Worm (Caenorhabditis elegans) whole organism, L1 larva: Measurements from ENCODE around the gene spp-13.

Experiments
- C16A3.4 ChIP-seq: fragments of 150-350 bp; optimal IDR thresholded peaks from 2 replicates; lab custom pipeline; 2014; ENCODE audit warnings: missing biosample characterization, missing genetic modification characterization
- aha-1 ChIP-seq: fragments of 150-350 bp; optimal IDR thresholded peaks from 2 replicates; lab custom pipeline; 2014; ENCODE audit warnings: missing biosample characterization, missing genetic modification characterization
- ama-1 ChIP-seq: fragments of 150-350 bp; optimal IDR thresholded peaks from 2 replicates; lab custom pipeline; 2014
- blmp-1 ChIP-seq: fragments of 150-350 bp; optimal IDR thresholded peaks from 2 replicates; lab custom pipeline; 2014; ENCODE audit warnings: missing biosample characterization, missing genetic modification characterization
- ceh-63 ChIP-seq: fragments of 200-800 bp; sonication (Bioruptor generic); optimal IDR thresholded peaks from 2 replicates; lab custom pipeline; 2018; ENCODE audit warnings: mild to moderate bottlenecking, missing genetic modification characterization, missing compliant biosample characterization
- ceh-8 ChIP-seq: fragments of 200-800 bp; sonication (Bioruptor generic); optimal IDR thresholded peaks from 2 replicates; lab custom pipeline; 2018; ENCODE audit warnings: mild to moderate bottlenecking, missing genetic modification characterization, moderate library complexity, missing compliant biosample characterization
- ceh-82 ChIP-seq, 3 experiments: fragments of 150-350 bp in 1 of 3; sonication (generic microtip) in 2 of 3; optimal IDR thresholded peaks; 2 replicates each; lab custom pipeline; 2014 to 2017; ENCODE audit warnings: missing biosample characterization in 3 of 3, missing genetic modification characterization in 3 of 3
- ceh-88 ChIP-seq: fragments of 200-800 bp; sonication (Bioruptor generic); IDR thresholded peaks from 2 replicates; pipeline ENCODE4 v1.3.6; 2022; ENCODE audit warnings: missing genetic modification characterization, missing compliant biosample characterization
- ces-1 ChIP-seq: fragments of 150-350 bp; optimal IDR thresholded peaks from 2 replicates; lab custom pipeline; 2014; ENCODE audit warnings: missing biosample characterization, missing genetic modification reagents, missing genetic modification characterization
- efl-1 ChIP-seq, 4 experiments: fragments of 150-350 bp; optimal IDR thresholded peaks in 3 of 4; peaks in 1 of 4; 1 replicate in 1 of 4; 2 replicates in 3 of 4; lab custom pipeline; 2014; ENCODE audit warnings: missing biosample characterization in 2 of 4, missing genetic modification characterization in 2 of 4, missing genetic modification reagents in 2 of 4
- efl-3 ChIP-seq: fragments of 200-800 bp; sonication (Bioruptor generic); optimal IDR thresholded peaks from 2 replicates; lab custom pipeline; 2018; ENCODE audit warnings: mild to moderate bottlenecking, missing genetic modification characterization, missing compliant biosample characterization
- egl-13 ChIP-seq: sonication (generic microtip); optimal IDR thresholded peaks from 2 replicates; lab custom pipeline; 2016; ENCODE audit warnings: missing genotype, missing genetic modification reagents, missing genetic modification characterization, missing compliant biosample characterization
- egl-27 ChIP-seq, 2 experiments: fragments of 150-350 bp in 1 of 2; sonication (generic microtip); optimal IDR thresholded peaks; 3 replicates each; lab custom pipeline; 2017 to 2018; ENCODE audit warnings: missing biosample characterization in 2 of 2, missing genetic modification characterization in 2 of 2, missing genetic modification reagents in 2 of 2
- elt-2 ChIP-seq: sonication (generic microtip); optimal IDR thresholded peaks from 2 replicates; lab custom pipeline; 2016; ENCODE audit warnings: missing genetic modification characterization, mild to moderate bottlenecking, inconsistent platforms, missing compliant biosample characterization, missing genetic modification reagents
- elt-3 ChIP-seq, 6 experiments: fragments of 150-350 bp in 1 of 6; sonication (generic microtip); optimal IDR thresholded peaks; 2 replicates each; lab custom pipeline; 2017 to 2018; ENCODE audit warnings: missing biosample characterization in 6 of 6, missing genetic modification characterization in 6 of 6, inconsistent platforms in 1 of 6
- fkh-10 ChIP-seq: sonication (generic microtip); optimal IDR thresholded peaks from 2 replicates; lab custom pipeline; 2017; ENCODE audit warnings: missing biosample characterization, missing genetic modification reagents, missing genetic modification characterization
- fkh-8 ChIP-seq: sonication (generic microtip); optimal IDR thresholded peaks from 2 replicates; lab custom pipeline; 2016; ENCODE audit warnings: mild to moderate bottlenecking, missing genetic modification characterization, missing compliant biosample characterization
- fos-1 ChIP-seq: fragments of 150-350 bp; optimal IDR thresholded peaks from 2 replicates; lab custom pipeline; 2014; ENCODE audit warnings: missing biosample characterization, missing genetic modification characterization
- hpl-2 ChIP-seq: fragments of 150-350 bp; optimal IDR thresholded peaks from 2 replicates; lab custom pipeline; 2014; ENCODE audit warnings: missing biosample characterization, missing genetic modification reagents, missing genetic modification characterization
- irx-1 ChIP-seq: sonication (generic microtip); optimal IDR thresholded peaks from 2 replicates; lab custom pipeline; 2016; ENCODE audit warnings: missing genetic modification characterization, missing compliant biosample characterization
- isw-1 ChIP-seq: fragments of 200-800 bp; sonication (Bioruptor generic); IDR thresholded peaks from 2 replicates; pipeline ENCODE4 v1.3.6; 2022; ENCODE audit warnings: missing genetic modification characterization, missing compliant biosample characterization
- jun-1 ChIP-seq: fragments of 150-350 bp; optimal IDR thresholded peaks from 2 replicates; lab custom pipeline; 2014; ENCODE audit warnings: missing biosample characterization, missing genetic modification reagents, missing genetic modification characterization
- lin-13 ChIP-seq: fragments of 150-350 bp; optimal IDR thresholded peaks from 2 replicates; lab custom pipeline; 2014; ENCODE audit warnings: missing biosample characterization, missing genetic modification reagents, missing genetic modification characterization
- lin-14 ChIP-seq: fragments of 200-800 bp; sonication (Bioruptor generic); optimal IDR thresholded peaks from 2 replicates; lab custom pipeline; 2018; ENCODE audit warnings: mild to moderate bottlenecking, missing genetic modification characterization, moderate library complexity, missing compliant biosample characterization
- lin-15B ChIP-seq: fragments of 150-350 bp; sonication (generic microtip); optimal IDR thresholded peaks from 3 replicates; lab custom pipeline; 2014; ENCODE audit warnings: missing biosample characterization, missing genetic modification characterization
- lin-35 ChIP-seq, 2 experiments: fragments of 150-350 bp; optimal IDR thresholded peaks; 2 replicates each; lab custom pipeline; 2014; ENCODE audit warnings: missing biosample characterization in 2 of 2, missing genetic modification characterization in 2 of 2, missing genetic modification reagents in 2 of 2
- lin-39 ChIP-seq: fragments of 150-350 bp; optimal IDR thresholded peaks from 2 replicates; lab custom pipeline; 2014; ENCODE audit warnings: missing biosample characterization, missing genetic modification reagents, missing genetic modification characterization
- mab-9 ChIP-seq: fragments of 200-800 bp; sonication (Bioruptor generic); IDR thresholded peaks from 2 replicates; pipeline ENCODE4 v1.3.6; 2022; ENCODE audit warnings: missing genetic modification reagents, missing genetic modification characterization, missing compliant biosample characterization
- mdl-1 ChIP-seq, 2 experiments: fragments of 150-350 bp; optimal IDR thresholded peaks; 2 replicates each; lab custom pipeline; 2014 to 2017; ENCODE audit warnings: missing biosample characterization in 2 of 2, missing genetic modification characterization in 2 of 2, inconsistent platforms in 1 of 2
- mep-1 ChIP-seq: fragments of 150-350 bp; optimal IDR thresholded peaks from 2 replicates; lab custom pipeline; 2014; ENCODE audit warnings: missing biosample characterization, missing genetic modification characterization
- nhr-11 ChIP-seq: fragments of 150-350 bp; optimal IDR thresholded peaks from 2 replicates; lab custom pipeline; 2014; ENCODE audit warnings: missing biosample characterization, missing genetic modification characterization
- nhr-12 ChIP-seq: sonication (generic microtip); optimal IDR thresholded peaks from 2 replicates; lab custom pipeline; 2017; ENCODE audit warnings: missing biosample characterization, missing genetic modification characterization
- nhr-19 ChIP-seq: fragments of 200-800 bp; sonication (Bioruptor generic); conservative IDR thresholded peaks from 2 replicates; pipeline ENCODE4 v1.3.6; 2022; ENCODE audit warnings: missing genetic modification characterization, missing compliant biosample characterization
- nhr-20 ChIP-seq: sonication (generic microtip); optimal IDR thresholded peaks from 2 replicates; lab custom pipeline; 2016; ENCODE audit warnings: mild to moderate bottlenecking, missing genetic modification characterization, missing compliant biosample characterization
- nhr-28 ChIP-seq: fragments of 150-350 bp; optimal IDR thresholded peaks from 2 replicates; lab custom pipeline; 2014; ENCODE audit warnings: missing biosample characterization, missing genetic modification characterization
- nhr-77 ChIP-seq: fragments of 150-350 bp; optimal IDR thresholded peaks from 2 replicates; lab custom pipeline; 2014; ENCODE audit warnings: missing biosample characterization, missing genetic modification characterization
- nhr-85 ChIP-seq: sonication (generic microtip); peaks from one replicate; lab custom pipeline; 2016; ENCODE audit warnings: missing genetic modification characterization, inconsistent platforms, missing compliant biosample characterization
- nhr-90 ChIP-seq: sonication (generic microtip); optimal IDR thresholded peaks from 2 replicates; lab custom pipeline; 2016; ENCODE audit warnings: mild to moderate bottlenecking, missing genetic modification characterization, missing compliant biosample characterization; ENCODE audit not compliant: poor library complexity
- pax-3 ChIP-seq: fragments of 200-800 bp; sonication (Bioruptor generic); optimal IDR thresholded peaks from 2 replicates; lab custom pipeline; 2018; ENCODE audit warnings: mild to moderate bottlenecking, missing genetic modification characterization, moderate library complexity, missing compliant biosample characterization
- skn-1 ChIP-seq: fragments of 150-350 bp; optimal IDR thresholded peaks from 2 replicates; lab custom pipeline; 2014; ENCODE audit warnings: missing biosample characterization, missing genetic modification characterization
- snpc-4 ChIP-seq: fragments of 150-350 bp; optimal IDR thresholded peaks from 2 replicates; lab custom pipeline; 2014; ENCODE audit warnings: missing biosample characterization, missing genetic modification characterization
- snu-23 ChIP-seq: sonication (generic microtip); optimal IDR thresholded peaks from 2 replicates; lab custom pipeline; 2016; ENCODE audit warnings: missing genetic modification characterization, missing compliant biosample characterization
- sox-4 ChIP-seq: sonication (generic microtip); optimal IDR thresholded peaks from 2 replicates; lab custom pipeline; 2016; ENCODE audit warnings: missing genetic modification characterization, missing compliant biosample characterization
- sup-37 ChIP-seq: fragments of 200-800 bp; sonication (Bioruptor generic); optimal IDR thresholded peaks from 2 replicates; lab custom pipeline; 2018; ENCODE audit warnings: mild to moderate bottlenecking, missing genetic modification characterization, missing compliant biosample characterization
- swsn-7 ChIP-seq: sonication (generic microtip); optimal IDR thresholded peaks from 2 replicates; lab custom pipeline; 2016; ENCODE audit warnings: missing genetic modification characterization, missing compliant biosample characterization
- tbx-2 ChIP-seq: sonication (generic microtip); optimal IDR thresholded peaks from 2 replicates; lab custom pipeline; 2016; ENCODE audit warnings: missing genetic modification characterization, missing compliant biosample characterization
- unc-130 ChIP-seq: fragments of 150-350 bp; optimal IDR thresholded peaks from 2 replicates; lab custom pipeline; 2017; ENCODE audit warnings: missing biosample characterization, missing genetic modification characterization, inconsistent platforms
- unc-86 ChIP-seq: sonication (generic microtip); optimal IDR thresholded peaks from 2 replicates; lab custom pipeline; 2016; ENCODE audit warnings: missing genetic modification characterization, missing compliant biosample characterization
- xbp-1 ChIP-seq: sonication (generic microtip); optimal IDR thresholded peaks from 2 replicates; lab custom pipeline; 2016; ENCODE audit warnings: missing genetic modification characterization, missing compliant biosample characterization
- zag-1 ChIP-seq: fragments of 150-350 bp; optimal IDR thresholded peaks from 2 replicates; lab custom pipeline; 2014; ENCODE audit warnings: missing biosample characterization, missing genetic modification characterization
- zip-4 ChIP-seq: fragments of 200-800 bp; sonication (Bioruptor generic); optimal IDR thresholded peaks from 2 replicates; lab custom pipeline; 2018; ENCODE audit warnings: mild to moderate bottlenecking, missing genetic modification characterization, moderate library complexity, missing compliant biosample characterization
- ztf-11 ChIP-seq, 2 experiments: sonication (generic microtip); optimal IDR thresholded peaks; 2 replicates each; lab custom pipeline; 2016 to 2017; ENCODE audit warnings: missing genetic modification characterization in 2 of 2, missing biosample characterization in 1 of 2, missing compliant biosample characterization in 1 of 2
- ztf-4 ChIP-seq: fragments of 150-350 bp; optimal IDR thresholded peaks from 2 replicates; lab custom pipeline; 2014; ENCODE audit warnings: missing biosample characterization, missing genetic modification characterization

The spp-13 gene

ce11 chrX:8368210-8368609, 50.1 kb downstream of the spp-13 start:
- peak; percentile 68 to 80 for TF ChIP-seq lin-35 (GFP tag; optimal IDR thresholded peaks at IDR 0.05; lab: Kevin White, UChicago)
- TF ChIP-seq elt-3 (tag; optimal IDR thresholded peaks at IDR 0.05; lab: Kevin White, UChicago), result peak in 1 of 6 experiments; percentile 34
- no peak for TF ChIP-seq zag-1 (tag; lab: Kevin White, UChicago)
- TF ChIP-seq efl-3 (GFP tag; lab: Kevin White, UChicago), result no peak
- TF ChIP-seq ceh-8, result peak; percentile 4
- peak; percentile 59 for TF ChIP-seq mab-9 (GFP tag; lab: Robert Waterston, UW)
- TF ChIP-seq nhr-20, result peak; percentile 85
- peak; percentile 69 for TF ChIP-seq nhr-77
- TF ChIP-seq hpl-2, result no peak
- no peak for TF ChIP-seq nhr-11 (tag; lab: Kevin White, UChicago)
- peak; percentile 67 for TF ChIP-seq jun-1
- TF ChIP-seq mdl-1 (tag; optimal IDR thresholded peaks at IDR 0.05; lab: Kevin White, UChicago), result peak in 1 of 2 experiments; percentile 72
- 0 out of 2 replicates have a peak, but pooled peaks have one; percentile 27 for TF ChIP-seq ceh-88
- peak; percentile 78 for TF ChIP-seq mep-1 (tag; lab: Kevin White, UChicago)
- TF ChIP-seq egl-27 (tag; optimal IDR thresholded peaks at IDR 0.05; lab: Kevin White, UChicago), result no peak
- TF ChIP-seq isw-1 (GFP tag; lab: Robert Waterston, UW), result peak; percentile 44; the same call in 1 of the 2 replicates
- TF ChIP-seq blmp-1, result peak; percentile 75
- TF ChIP-seq pax-3 (tag; lab: Kevin White, UChicago), result peak; percentile 21
- TF ChIP-seq zip-4 (GFP tag; lab: Kevin White, UChicago), result peak; percentile 16
- peak; percentile 83 for TF ChIP-seq swsn-7 (tag; lab: Kevin White, UChicago)
- no peak for TF ChIP-seq nhr-12 (tag; lab: Kevin White, UChicago)
- TF ChIP-seq unc-130 (tag; lab: Kevin White, UChicago), result peak; percentile 33
- TF ChIP-seq fkh-10 (GFP tag; lab: Kevin White, UChicago), result peak; percentile 60
- peak; percentile 30 for TF ChIP-seq aha-1
- TF ChIP-seq sox-4, result no peak
- peak; percentile 76 for TF ChIP-seq xbp-1 (tag; lab: Kevin White, UChicago)
- peak; percentile 64 for TF ChIP-seq ztf-4 (tag; lab: Kevin White, UChicago)
- TF ChIP-seq skn-1 (tag; lab: Kevin White, UChicago), result peak; percentile 13
- peak; percentile 73 for TF ChIP-seq unc-86
- TF ChIP-seq nhr-28 (tag; lab: Kevin White, UChicago), result no peak
- peak; percentile 15 for TF ChIP-seq fos-1 (tag; lab: Kevin White, UChicago)
- peak; percentile 80 for TF ChIP-seq nhr-90 (tag; lab: Kevin White, UChicago)
- peak; percentile 90 for TF ChIP-seq nhr-85 (tag; lab: Kevin White, UChicago)
- no peak for TF ChIP-seq ama-1 (lab: Kevin White, UChicago)
- TF ChIP-seq ces-1 (GFP tag; lab: Kevin White, UChicago), result no peak
- TF ChIP-seq irx-1 (tag; lab: Kevin White, UChicago), result peak; percentile 71
- peak; percentile 55 for TF ChIP-seq snpc-4
- TF ChIP-seq lin-13 (GFP tag; lab: Kevin White, UChicago), result peak; percentile 73
- TF ChIP-seq ceh-82 (tag; optimal IDR thresholded peaks at IDR 0.05; lab: Kevin White, UChicago), result peak; percentile 46 to 88 (median 62)
- TF ChIP-seq snu-23, result peak; percentile 80
- TF ChIP-seq elt-2, result peak; percentile 39
- peak; percentile 93 for TF ChIP-seq lin-14
- TF ChIP-seq ztf-11 (tag; optimal IDR thresholded peaks at IDR 0.05; lab: Kevin White, UChicago), result peak in 1 of 2 experiments; percentile 30
- TF ChIP-seq ceh-63 (GFP tag; lab: Kevin White, UChicago), result no peak
- peak; percentile 30 for TF ChIP-seq lin-39
- TF ChIP-seq egl-13 (tag; lab: Kevin White, UChicago), result peak; percentile 54
- TF ChIP-seq tbx-2 (tag; lab: Kevin White, UChicago), result peak; percentile 89
- TF ChIP-seq sup-37 (GFP tag; lab: Kevin White, UChicago), result peak; percentile 42
- TF ChIP-seq fkh-8, result peak; percentile 80
- TF ChIP-seq C16A3.4 (tag; lab: Kevin White, UChicago), result peak; percentile 77
- TF ChIP-seq lin-15B (tag; lab: Kevin White, UChicago), result peak; percentile 44
- TF ChIP-seq efl-1 (optimal IDR thresholded peaks at IDR 0.05; lab: Kevin White, UChicago), result peak; percentile 61 to 68
- TF ChIP-seq efl-1 (GFP tag; optimal IDR thresholded peaks at IDR 0.05 in 1 of 2; lab: Kevin White, UChicago), result peak; percentile 58 to 97
- TF ChIP-seq nhr-19 (GFP tag; lab: Robert Waterston, UW), result peak; percentile 85
